Fruit fly (Drosophila melanogaster) whole organism, embryonic: ENCODE measurements around the gene Cys.

ENCODE experiments used
- B-H1 ChIP-seq: fragments of 200-800 bp; sonication (Bioruptor generic); IDR thresholded peaks from 3 replicates; pipeline ENCODE4 v1.3.6; 2022; ENCODE audit warnings: missing biosample characterization, missing genetic modification characterization
- CG10431 ChIP-seq: fragments of 200-800 bp; sonication (Bioruptor generic); optimal IDR thresholded peaks from 3 replicates; lab custom pipeline; 2018; ENCODE audit warnings: missing biosample characterization, mild to moderate bottlenecking, missing genetic modification characterization
- CG11398 ChIP-seq: fragments of 200-800 bp; sonication (Bioruptor generic); optimal IDR thresholded peaks from 2 replicates; lab custom pipeline; 2016; ENCODE audit warnings: missing biosample characterization, missing genetic modification characterization
- CG12391 ChIP-seq: fragments of 200-800 bp; sonication (Bioruptor generic); optimal IDR thresholded peaks from 3 replicates; lab custom pipeline; 2018; ENCODE audit warnings: missing biosample characterization, mild to moderate bottlenecking, missing genetic modification characterization, moderate library complexity
- CG14965 ChIP-seq: fragments of 200-800 bp; sonication (Bioruptor generic); optimal IDR thresholded peaks from 2 replicates; lab custom pipeline; 2016; ENCODE audit warnings: missing biosample characterization, missing genetic modification characterization, borderline replicate concordance
- CG16779 ChIP-seq: fragments of 200-800 bp; sonication (Bioruptor generic); IDR thresholded peaks from 2 replicates; pipeline ENCODE4 v1.3.6; 2022; ENCODE audit warnings: missing biosample characterization, missing genetic modification characterization
- CG17829 ChIP-seq: fragments of 200-800 bp; optimal IDR thresholded peaks from 2 replicates; lab custom pipeline; 2019; ENCODE audit warnings: missing biosample characterization, mild to moderate bottlenecking, missing genetic modification characterization, moderate library complexity
- CG17912 ChIP-seq: fragments of 200-800 bp; sonication (Bioruptor generic); optimal IDR thresholded peaks from 2 replicates; lab custom pipeline; 2018; ENCODE audit warnings: missing biosample characterization, mild to moderate bottlenecking, missing genetic modification characterization
- CG3407 ChIP-seq: fragments of 200-800 bp; sonication (Bioruptor generic); optimal IDR thresholded peaks from 2 replicates; lab custom pipeline; 2018; ENCODE audit warnings: missing biosample characterization, mild to moderate bottlenecking, missing genetic modification characterization
- CG3847 ChIP-seq: fragments of 200-800 bp; sonication (Bioruptor generic); IDR thresholded peaks from 2 replicates; pipeline ENCODE4 v1.3.6; 2022; ENCODE audit warnings: missing biosample characterization, missing genetic modification characterization
- CG4854 ChIP-seq: fragments of 200-800 bp; sonication (Bioruptor generic); optimal IDR thresholded peaks from 2 replicates; lab custom pipeline; 2016; ENCODE audit warnings: missing biosample characterization, missing genetic modification characterization, inconsistent platforms
- CG6683 ChIP-seq: fragments of 200-800 bp; sonication (Bioruptor generic); optimal IDR thresholded peaks from 2 replicates; lab custom pipeline; 2017; ENCODE audit warnings: missing biosample characterization, mild to moderate bottlenecking, missing genetic modification characterization, missing genetic modification reagents
- CHES-1-like ChIP-seq: fragments of 200-800 bp; sonication (Bioruptor generic); optimal IDR thresholded peaks from 2 replicates; lab custom pipeline; 2016; ENCODE audit warnings: missing biosample characterization, missing genetic modification characterization
- Hr3 ChIP-seq: fragments of 200-800 bp; sonication (Bioruptor generic); optimal IDR thresholded peaks from 3 replicates; lab custom pipeline; 2016; ENCODE audit warnings: missing biosample characterization, missing genetic modification characterization
- Hr39 ChIP-seq: fragments of >200 bp; optimal IDR thresholded peaks from 2 replicates; lab custom pipeline; 2017
- Hsf ChIP-seq: fragments of 200-800 bp; sonication (Bioruptor generic); optimal IDR thresholded peaks from 3 replicates; lab custom pipeline; 2016; ENCODE audit warnings: missing biosample characterization, missing genetic modification characterization
- Kr ChIP-seq: fragments of 200-800 bp; sonication (Bioruptor generic); optimal IDR thresholded peaks from 2 replicates; lab custom pipeline; 2017; ENCODE audit warnings: missing biosample characterization, mild to moderate bottlenecking, missing genetic modification characterization
- Mrtf ChIP-seq: fragments of 200-800 bp; sonication (Bioruptor generic); IDR thresholded peaks from 3 replicates; pipeline ENCODE4 v1.3.6; 2022; ENCODE audit warnings: missing biosample characterization, missing genetic modification characterization
- Oli ChIP-seq: fragments of 200-800 bp; sonication (Bioruptor generic); optimal IDR thresholded peaks from 2 replicates; lab custom pipeline; 2018; ENCODE audit warnings: missing biosample characterization, mild to moderate bottlenecking, missing genetic modification characterization, moderate library complexity
- Poxn ChIP-seq: fragments of 200-800 bp; sonication (Bioruptor generic); IDR thresholded peaks from 2 replicates; pipeline ENCODE4 v1.3.6; 2022; ENCODE audit warnings: missing biosample characterization, missing genetic modification characterization
- Scr ChIP-seq: fragments of 200-800 bp; sonication (Bioruptor generic); IDR thresholded peaks from 2 replicates; pipeline ENCODE4 v1.3.6; 2022; ENCODE audit warnings: missing biosample characterization, missing genetic modification characterization; ENCODE audit not compliant: partially characterized antibody
- Tbp ChIP-seq: fragments of >200 bp; optimal IDR thresholded peaks from 2 replicates; lab custom pipeline; 2018; ENCODE audit warnings: missing biosample characterization, missing genetic modification characterization
- Trl ChIP-seq, 3 experiments: fragments of >200 bp in 2 of 3; fragments of 200-800 bp in 1 of 3; sonication (Bioruptor generic) in 1 of 3; optimal IDR thresholded peaks; 2 replicates in 1 of 3; 3 replicates in 2 of 3; lab custom pipeline; 2016 to 2017; ENCODE audit warnings: missing biosample characterization in 1 of 3, missing genetic modification characterization in 1 of 3
- bigmax ChIP-seq: fragments of 200-800 bp; sonication (Bioruptor generic); optimal IDR thresholded peaks from 2 replicates; lab custom pipeline; 2018; ENCODE audit warnings: missing biosample characterization, mild to moderate bottlenecking, missing genetic modification characterization
- btn ChIP-seq: fragments of 200-800 bp; sonication (Bioruptor generic); optimal IDR thresholded peaks from 2 replicates; lab custom pipeline; 2016; ENCODE audit warnings: missing biosample characterization, missing genetic modification characterization
- cas ChIP-seq: fragments of 200-800 bp; sonication (Bioruptor generic); IDR thresholded peaks from 2 replicates; pipeline ENCODE4 v1.3.6; 2022; ENCODE audit warnings: missing biosample characterization, missing genetic modification characterization
- cg ChIP-seq: fragments of 200-800 bp; sonication (Bioruptor generic); optimal IDR thresholded peaks from 3 replicates; lab custom pipeline; 2019; ENCODE audit warnings: missing biosample characterization, mild to moderate bottlenecking, missing genetic modification characterization, moderate library complexity
- ci ChIP-seq: fragments of 200-800 bp; sonication (Bioruptor generic); IDR thresholded peaks from 3 replicates; pipeline ENCODE4 v1.3.6; 2022; ENCODE audit warnings: missing biosample characterization, missing genetic modification characterization
- dan ChIP-seq: fragments of 200-800 bp; sonication (Bioruptor generic); IDR thresholded peaks from 2 replicates; pipeline ENCODE4 v1.3.6; 2022; ENCODE audit warnings: missing biosample characterization, missing genetic modification characterization
- danr ChIP-seq: fragments of 200-800 bp; sonication (Bioruptor generic); IDR thresholded peaks from 2 replicates; pipeline ENCODE4 v1.3.6; 2022; ENCODE audit warnings: missing biosample characterization, missing genetic modification characterization
- disco-r ChIP-seq: fragments of 200-800 bp; sonication (Bioruptor generic); optimal IDR thresholded peaks from 2 replicates; lab custom pipeline; 2016; ENCODE audit warnings: missing biosample characterization, missing genetic modification characterization
- eyg ChIP-seq: fragments of 200-800 bp; sonication (Bioruptor generic); optimal IDR thresholded peaks from 3 replicates; lab custom pipeline; 2016; ENCODE audit warnings: missing biosample characterization, missing genetic modification characterization
- gce ChIP-seq: fragments of 200-800 bp; sonication (Bioruptor generic); IDR thresholded peaks from 3 replicates; pipeline ENCODE4 v1.3.6; 2022; ENCODE audit warnings: missing biosample characterization, missing genetic modification characterization
- gt ChIP-seq: fragments of 200-800 bp; sonication (Bioruptor generic); IDR thresholded peaks from 2 replicates; pipeline ENCODE4 v1.3.6; 2022; ENCODE audit warnings: missing biosample characterization, missing genetic modification characterization
- hb ChIP-seq: fragments of 200-800 bp; sonication (Bioruptor generic); IDR thresholded peaks from 3 replicates; pipeline ENCODE4 v1.3.6; 2022; ENCODE audit warnings: missing biosample characterization, missing genetic modification characterization; ENCODE audit not compliant: partially characterized antibody
- jing ChIP-seq: fragments of 200-800 bp; sonication (Bioruptor generic); optimal IDR thresholded peaks from 2 replicates; lab custom pipeline; 2018; ENCODE audit warnings: missing biosample characterization, mild to moderate bottlenecking, missing genetic modification characterization
- ken ChIP-seq: fragments of 200-800 bp; sonication (Bioruptor generic); IDR thresholded peaks from 3 replicates; pipeline ENCODE4 v1.3.6; 2022; ENCODE audit warnings: missing biosample characterization, missing genetic modification characterization
- mirr ChIP-seq: fragments of 200-800 bp; sonication (Bioruptor generic); optimal IDR thresholded peaks from 3 replicates; lab custom pipeline; 2018; ENCODE audit warnings: missing biosample characterization, mild to moderate bottlenecking, missing genetic modification characterization
- nmo ChIP-seq: fragments of 200-800 bp; sonication (Bioruptor generic); optimal IDR thresholded peaks from 2 replicates; lab custom pipeline; 2018; ENCODE audit warnings: missing biosample characterization, mild to moderate bottlenecking, missing genetic modification characterization, moderate library complexity
- pho ChIP-seq: fragments of 200-800 bp; sonication (Bioruptor generic); optimal IDR thresholded peaks from 2 replicates; lab custom pipeline; 2016; ENCODE audit warnings: missing biosample characterization, missing genetic modification characterization
- pum ChIP-seq: fragments of 200-800 bp; sonication (Bioruptor generic); optimal IDR thresholded peaks from 2 replicates; lab custom pipeline; 2016; ENCODE audit warnings: missing biosample characterization, missing genetic modification characterization
- sqz ChIP-seq: fragments of 200-800 bp; sonication (Bioruptor generic); optimal IDR thresholded peaks from 3 replicates; lab custom pipeline; 2018; ENCODE audit warnings: missing biosample characterization, mild to moderate bottlenecking, missing genetic modification characterization
- tgo ChIP-seq: fragments of 200-800 bp; sonication (Bioruptor generic); IDR thresholded peaks from 3 replicates; pipeline ENCODE4 v1.3.6; 2022; ENCODE audit warnings: missing biosample characterization, missing genetic modification characterization
- tin ChIP-seq: fragments of 200-800 bp; sonication (Bioruptor generic); optimal IDR thresholded peaks from 3 replicates; lab custom pipeline; 2016; ENCODE audit warnings: missing biosample characterization, missing genetic modification characterization
- tx ChIP-seq: fragments of 200-800 bp; sonication (Bioruptor generic); optimal IDR thresholded peaks from 2 replicates; lab custom pipeline; 2016; ENCODE audit warnings: missing biosample characterization, missing genetic modification characterization
- vvl ChIP-seq: fragments of 200-800 bp; sonication (Bioruptor generic); IDR thresholded peaks from 2 replicates; pipeline ENCODE4 v1.3.6; 2022; ENCODE audit warnings: missing biosample characterization, missing genetic modification characterization
- wek ChIP-seq: fragments of 200-800 bp; sonication (Bioruptor generic); optimal IDR thresholded peaks from 3 replicates; lab custom pipeline; 2018; ENCODE audit warnings: missing biosample characterization, mild to moderate bottlenecking, missing genetic modification characterization, moderate library complexity
- z ChIP-seq: fragments of 200-800 bp; sonication (Bioruptor generic); IDR thresholded peaks from 3 replicates; pipeline ENCODE4 v1.3.6; 2022; ENCODE audit warnings: missing biosample characterization, missing genetic modification characterization
- zen2 ChIP-seq: fragments of 200-800 bp; sonication (Bioruptor generic); IDR thresholded peaks from 3 replicates; pipeline ENCODE4 v1.3.6; 2022; ENCODE audit warnings: missing biosample characterization, missing genetic modification characterization; ENCODE audit not compliant: partially characterized antibody
- zf30C ChIP-seq: fragments of 200-800 bp; sonication (Bioruptor generic); optimal IDR thresholded peaks from 3 replicates; lab custom pipeline; 2018; ENCODE audit warnings: missing biosample characterization, mild to moderate bottlenecking, missing genetic modification characterization
- zfh2 ChIP-seq: fragments of 200-800 bp; sonication (Bioruptor generic); optimal IDR thresholded peaks from 2 replicates; lab custom pipeline; 2016; ENCODE audit warnings: missing biosample characterization, missing genetic modification characterization

The Cys gene

dm6 chr3R:14558383-14558883, 11.0 kb downstream of the Cys start:
- peak; percentile 68 for TF ChIP-seq danr
- peak; percentile 43 for TF ChIP-seq bigmax (GFP tag; lab: Kevin White, UChicago)
- TF ChIP-seq tgo (GFP tag; lab: Robert Waterston, UW), result peak; percentile 84
- peak; percentile 81 for TF ChIP-seq CG3847 (GFP tag; lab: Robert Waterston, UW)
- TF ChIP-seq pho (GFP tag; lab: Kevin White, UChicago), result peak; percentile 93
- no peak for TF ChIP-seq zf30C (GFP tag; lab: Kevin White, UChicago)
- TF ChIP-seq B-H1 (GFP tag; lab: Robert Waterston, UW), result peak; percentile 83
- peak; percentile 88 for TF ChIP-seq btn (GFP tag; lab: Kevin White, UChicago)
- TF ChIP-seq jing (GFP tag; lab: Kevin White, UChicago), result peak; percentile 80
- TF ChIP-seq Hr39, result no peak
- peak; percentile 79 for TF ChIP-seq pum (GFP tag; lab: Kevin White, UChicago)
- peak; percentile 86 for TF ChIP-seq disco-r
- peak; percentile 93 for TF ChIP-seq Hsf (GFP tag; lab: Kevin White, UChicago)
- peak; percentile 93 for TF ChIP-seq CG12391 (tag; lab: Kevin White, UChicago)
- peak; percentile 92 for TF ChIP-seq CG6683 (GFP tag; lab: Kevin White, UChicago)
- TF ChIP-seq Kr, result no peak
- peak; percentile 77; the same call in 2 of the 3 replicates for TF ChIP-seq Mrtf (GFP tag; lab: Robert Waterston, UW)
- peak; percentile 55 for TF ChIP-seq CG14965 (GFP tag; lab: Kevin White, UChicago)
- peak; percentile 72; the same call in 1 of the 2 replicates for TF ChIP-seq CG16779
- peak; percentile 90 for TF ChIP-seq ken (GFP tag; lab: Robert Waterston, UW)
- TF ChIP-seq cas, result 0 out of 2 replicates have a peak, but pooled peaks have one; percentile 23
- TF ChIP-seq gt, result peak; percentile 56; the same call in 1 of the 2 replicates
- TF ChIP-seq tin (GFP tag; lab: Kevin White, UChicago), result peak; percentile 89
- TF ChIP-seq zfh2 (GFP tag; lab: Kevin White, UChicago), result peak; percentile 86
- peak; percentile 88 for TF ChIP-seq ci (GFP tag; lab: Robert Waterston, UW)
- no peak for TF ChIP-seq dan
- peak; percentile 86 for TF ChIP-seq Hr3
- no peak for TF ChIP-seq gce (GFP tag; lab: Robert Waterston, UW)
- peak; percentile 83 for TF ChIP-seq CG3407 (GFP tag; lab: Kevin White, UChicago)
- TF ChIP-seq Trl (optimal IDR thresholded peaks at IDR 0.05; lab: Kevin White, UChicago), result peak in 1 of 2 experiments; percentile 84
- TF ChIP-seq Trl (GFP tag; optimal IDR thresholded peaks at IDR 0.05; lab: Kevin White, UChicago), result peak; percentile 82
- TF ChIP-seq CHES-1-like (GFP tag; lab: Kevin White, UChicago), result peak; percentile 93
- TF ChIP-seq Scr (GFP tag; lab: Robert Waterston, UW), result no peak
- peak; percentile 92 for TF ChIP-seq vvl (GFP tag; lab: Robert Waterston, UW)
- TF ChIP-seq Tbp (GFP tag; lab: Kevin White, UChicago), result no peak
- TF ChIP-seq Oli (tag; lab: Kevin White, UChicago), result peak; percentile 95
- no peak for TF ChIP-seq cg (GFP tag; lab: Kevin White, UChicago)
- peak; percentile 84 for TF ChIP-seq eyg (GFP tag; lab: Kevin White, UChicago)
- TF ChIP-seq CG17829 (tag; lab: Kevin White, UChicago), result peak; percentile 92
- no peak for TF ChIP-seq hb (GFP tag; lab: Robert Waterston, UW)
- TF ChIP-seq tx (GFP tag; lab: Kevin White, UChicago), result peak; percentile 87
- peak; percentile 64 for TF ChIP-seq mirr (GFP tag; lab: Kevin White, UChicago)
- TF ChIP-seq Poxn (GFP tag; lab: Robert Waterston, UW), result peak; percentile 60; the same call in 1 of the 2 replicates
- TF ChIP-seq wek (GFP tag; lab: Kevin White, UChicago), result peak; percentile 55
- TF ChIP-seq CG11398 (GFP tag; lab: Kevin White, UChicago), result peak; percentile 77
- TF ChIP-seq CG17912 (GFP tag; lab: Kevin White, UChicago), result peak; percentile 44
- peak; percentile 84 for TF ChIP-seq CG4854 (GFP tag; lab: Kevin White, UChicago)
- 0 out of 3 replicates have a peak, but pooled peaks have one; percentile 41 for TF ChIP-seq z (GFP tag; lab: Robert Waterston, UW)
- peak; percentile 96 for TF ChIP-seq nmo (GFP tag; lab: Kevin White, UChicago)
- TF ChIP-seq CG10431 (GFP tag; lab: Kevin White, UChicago), result peak; percentile 71
- no peak for TF ChIP-seq zen2
- TF ChIP-seq sqz (GFP tag; lab: Kevin White, UChicago), result peak; percentile 80
